Worm (Caenorhabditis elegans) whole organism, L2 larva: ENCODE measurements around the gene hint-3.

Source experiments
- ama-1 ChIP-seq: fragments of 150-350 bp; optimal IDR thresholded peaks from 2 replicates; lab custom pipeline; 2018; ENCODE audit warnings: inconsistent platforms
- blmp-1 ChIP-seq: sonication (generic microtip); optimal IDR thresholded peaks from 2 replicates; lab custom pipeline; 2017; ENCODE audit warnings: missing genetic modification characterization, mild to moderate bottlenecking, missing compliant biosample characterization, antibody characterized with exemption, moderate library complexity; ENCODE audit not compliant: insufficient read depth
- ceh-82 ChIP-seq: fragments of 150-350 bp; optimal IDR thresholded peaks from 2 replicates; lab custom pipeline; 2014; ENCODE audit warnings: missing biosample characterization, missing genetic modification characterization
- fos-1 ChIP-seq: fragments of 150-350 bp; optimal IDR thresholded peaks from 2 replicates; lab custom pipeline; 2014; ENCODE audit warnings: missing biosample characterization, missing genetic modification characterization
- mdl-1 ChIP-seq, 2 experiments: fragments of 150-350 bp in 1 of 2; sonication (generic microtip) in 1 of 2; optimal IDR thresholded peaks; 2 replicates each; lab custom pipeline; 2017; ENCODE audit warnings: missing biosample characterization in 2 of 2, missing genetic modification characterization in 2 of 2
- nhr-129 ChIP-seq: fragments of 150-350 bp; optimal IDR thresholded peaks from 2 replicates; lab custom pipeline; 2014; ENCODE audit warnings: missing biosample characterization, missing genetic modification characterization
- nhr-237 ChIP-seq: fragments of 150-350 bp; optimal IDR thresholded peaks from 2 replicates; lab custom pipeline; 2014; ENCODE audit warnings: missing biosample characterization, missing genetic modification characterization
- unc-62 ChIP-seq: fragments of 150-350 bp; optimal IDR thresholded peaks from 2 replicates; lab custom pipeline; 2014; ENCODE audit warnings: missing biosample characterization, missing genetic modification reagents, missing genetic modification characterization

- no peak for TF ChIP-seq blmp-1 (tag; lab: Kevin White, UChicago)
- no peak for TF ChIP-seq ceh-82
- no peak for TF ChIP-seq nhr-237 (tag; lab: Kevin White, UChicago)
- TF ChIP-seq ama-1 (lab: Kevin White, UChicago): no peak
- no peak for TF ChIP-seq unc-62 (GFP tag; lab: Kevin White, UChicago)
- TF ChIP-seq fos-1 (tag; lab: Kevin White, UChicago): no peak
- no peak for TF ChIP-seq nhr-129 (tag; lab: Kevin White, UChicago)
- no peak for TF ChIP-seq mdl-1 (tag; optimal IDR thresholded peaks at IDR 0.05; lab: Kevin White, UChicago)
Measured at ce11 chrV:7761906-7762305, 1.6 kb downstream of the hint-3 start.
